Worm (Caenorhabditis elegans) whole organism, L4 larva: ENCODE results near the gene K07F5.6.
A peak's percentile ranks its signal among the peaks of the same experiment; 100 is the strongest.

Experiments used
- R02D3.7 ChIP-seq: fragments of 150-350 bp; sonication (generic microtip); optimal IDR thresholded peaks from 3 replicates; lab custom pipeline; 2014; ENCODE audit warnings: missing biosample characterization, missing genetic modification characterization
- T20F7.1 ChIP-seq: fragments of 200-800 bp; sonication (Bioruptor generic); optimal IDR thresholded peaks from 2 replicates; lab custom pipeline; 2018; ENCODE audit warnings: mild to moderate bottlenecking, missing genetic modification characterization, missing compliant biosample characterization
- Y105C5A.15 ChIP-seq: fragments of 200-800 bp; sonication (Bioruptor generic); IDR thresholded peaks from 2 replicates; pipeline ENCODE4 v1.3.6; 2022; ENCODE audit warnings: missing genetic modification characterization, missing compliant biosample characterization
- Y48G9A.11 ChIP-seq: fragments of 200-800 bp; sonication (Bioruptor generic); IDR thresholded peaks from 2 replicates; pipeline ENCODE4 v1.3.6; 2022; ENCODE audit warnings: missing genetic modification reagents, missing genetic modification characterization, missing compliant biosample characterization
- ama-1 ChIP-seq: fragments of 150-350 bp; optimal IDR thresholded peaks from 2 replicates; lab custom pipeline; 2014; ENCODE audit warnings: inconsistent platforms, mixed read lengths
- arid-1 ChIP-seq: fragments of 200-800 bp; sonication (Bioruptor generic); conservative IDR thresholded peaks from 2 replicates; pipeline ENCODE4 v1.3.6; 2022; ENCODE audit warnings: missing genetic modification reagents, missing genetic modification characterization, missing compliant biosample characterization
- ceh-20 ChIP-seq: fragments of 200-800 bp; sonication (Bioruptor generic); IDR thresholded peaks from 2 replicates; pipeline ENCODE4 v1.3.6; 2022; ENCODE audit warnings: missing genetic modification reagents, missing genetic modification characterization, missing compliant biosample characterization
- ceh-28 ChIP-seq: fragments of 150-350 bp; optimal IDR thresholded peaks from 2 replicates; lab custom pipeline; 2014; ENCODE audit warnings: missing biosample characterization, missing genetic modification reagents, missing genetic modification characterization
- cey-2 ChIP-seq: sonication (generic microtip); optimal IDR thresholded peaks from 3 replicates; lab custom pipeline; 2017; ENCODE audit warnings: missing genetic modification characterization, mild to moderate bottlenecking, missing compliant biosample characterization, antibody characterized with exemption, borderline replicate concordance; ENCODE audit not compliant: insufficient read depth
- daf-16 ChIP-seq, 3 experiments: sonication (generic microtip); optimal IDR thresholded peaks; 2 replicates each; lab custom pipeline; 2016 to 2017; ENCODE audit warnings: missing genetic modification characterization in 3 of 3, missing genetic modification reagents in 3 of 3, mild to moderate bottlenecking in 2 of 3, missing compliant biosample characterization in 2 of 3, missing biosample characterization in 1 of 3, moderate library complexity in 1 of 3
- daf-8 ChIP-seq: fragments of 200-800 bp; sonication (Bioruptor generic); IDR thresholded peaks from 2 replicates; pipeline ENCODE4 v1.3.6; 2022; ENCODE audit warnings: missing genetic modification characterization, missing compliant biosample characterization
- dmd-6 ChIP-seq: fragments of 200-800 bp; sonication (Bioruptor generic); IDR thresholded peaks from 2 replicates; pipeline ENCODE4 v1.3.6; 2022; ENCODE audit warnings: missing genetic modification reagents, missing genetic modification characterization, missing compliant biosample characterization
- dmd-9 ChIP-seq: fragments of 200-800 bp; sonication (Bioruptor generic); IDR thresholded peaks from 2 replicates; pipeline ENCODE4 v1.3.6; 2022; ENCODE audit warnings: missing genetic modification reagents, missing genetic modification characterization, missing compliant biosample characterization
- dve-1 ChIP-seq: sonication (generic microtip); optimal IDR thresholded peaks from 2 replicates; lab custom pipeline; 2017; ENCODE audit warnings: antibody characterized with exemption, mild to moderate bottlenecking, missing genetic modification characterization, missing compliant biosample characterization; ENCODE audit not compliant: insufficient read depth
- egl-27 ChIP-seq: sonication (generic microtip); optimal IDR thresholded peaks from 3 replicates; lab custom pipeline; 2017; ENCODE audit warnings: missing biosample characterization, missing genetic modification reagents, missing genetic modification characterization
- fkh-10 ChIP-seq: fragments of 150-350 bp; optimal IDR thresholded peaks from 2 replicates; lab custom pipeline; 2014; ENCODE audit warnings: missing biosample characterization, missing genetic modification reagents, missing genetic modification characterization
- fos-1 ChIP-seq: fragments of 150-350 bp; optimal IDR thresholded peaks from 2 replicates; lab custom pipeline; 2014; ENCODE audit warnings: missing biosample characterization, missing genetic modification characterization
- hlh-11 ChIP-seq: fragments of 200-800 bp; sonication (Bioruptor generic); optimal IDR thresholded peaks from 2 replicates; lab custom pipeline; 2018; ENCODE audit warnings: mild to moderate bottlenecking, missing genetic modification characterization, missing compliant biosample characterization
- hlh-30 ChIP-seq: sonication (generic microtip); optimal IDR thresholded peaks from 2 replicates; lab custom pipeline; 2017; ENCODE audit warnings: antibody characterized with exemption, mild to moderate bottlenecking, missing genetic modification characterization, missing compliant biosample characterization; ENCODE audit not compliant: insufficient read depth
- lin-1 ChIP-seq: fragments of 200-800 bp; sonication (Bioruptor generic); IDR thresholded peaks from 2 replicates; pipeline ENCODE4 v1.3.6; 2022; ENCODE audit warnings: missing genetic modification reagents, missing genetic modification characterization, missing compliant biosample characterization
- lin-38 ChIP-seq: fragments of 200-800 bp; sonication (Bioruptor generic); IDR thresholded peaks from 2 replicates; pipeline ENCODE4 v1.3.6; 2022; ENCODE audit warnings: missing genetic modification reagents, missing genetic modification characterization, missing compliant biosample characterization
- lir-3 ChIP-seq: sonication (generic microtip); optimal IDR thresholded peaks from 2 replicates; lab custom pipeline; 2016; ENCODE audit warnings: mild to moderate bottlenecking, missing genetic modification characterization, missing compliant biosample characterization
- lsy-2 ChIP-seq, 2 experiments: fragments of 150-350 bp in 1 of 2; sonication (generic microtip) in 1 of 2; optimal IDR thresholded peaks; 2 replicates each; lab custom pipeline; 2014 to 2017; ENCODE audit warnings: missing biosample characterization in 2 of 2, missing genetic modification characterization in 2 of 2
- mdl-1 ChIP-seq, 2 experiments: fragments of 150-350 bp in 1 of 2; sonication (generic microtip) in 1 of 2; optimal IDR thresholded peaks; 2 replicates each; lab custom pipeline; 2014 to 2017; ENCODE audit warnings: missing biosample characterization in 2 of 2, missing genetic modification characterization in 2 of 2
- mdt-29 ChIP-seq: fragments of 200-800 bp; sonication (Bioruptor generic); IDR thresholded peaks from 2 replicates; pipeline ENCODE4 v1.3.6; 2022; ENCODE audit warnings: missing genetic modification reagents, missing genetic modification characterization, missing compliant biosample characterization
- mep-1 ChIP-seq: fragments of 150-350 bp; sonication (generic microtip); optimal IDR thresholded peaks from 3 replicates; lab custom pipeline; 2014; ENCODE audit warnings: missing biosample characterization, missing genetic modification characterization
- mes-2 ChIP-seq: sonication (generic microtip); optimal IDR thresholded peaks from 2 replicates; lab custom pipeline; 2016; ENCODE audit warnings: missing genotype, mild to moderate bottlenecking, missing genetic modification characterization, missing compliant biosample characterization; ENCODE audit not compliant: poor library complexity, severe bottlenecking
- mxl-2 ChIP-seq: fragments of 200-800 bp; sonication (Bioruptor generic); conservative IDR thresholded peaks from 2 replicates; pipeline ENCODE4 v1.3.6; 2022; ENCODE audit warnings: missing genetic modification reagents, missing genetic modification characterization, missing compliant biosample characterization
- mxl-3 ChIP-seq: fragments of 200-800 bp; sonication (Bioruptor generic); optimal IDR thresholded peaks from 2 replicates; lab custom pipeline; 2018; ENCODE audit warnings: mild to moderate bottlenecking, missing genetic modification characterization, missing compliant biosample characterization
- nhr-28 ChIP-seq: fragments of 150-350 bp; optimal IDR thresholded peaks from 2 replicates; lab custom pipeline; 2014; ENCODE audit warnings: missing biosample characterization, missing genetic modification characterization
- nhr-42 ChIP-seq: fragments of 200-800 bp; sonication (Bioruptor generic); IDR thresholded peaks from 2 replicates; pipeline ENCODE4 v1.3.6; 2022; ENCODE audit warnings: missing genetic modification characterization, missing compliant biosample characterization
- nhr-48 ChIP-seq: sonication (generic microtip); optimal IDR thresholded peaks from 2 replicates; lab custom pipeline; 2016; ENCODE audit warnings: mild to moderate bottlenecking, missing genetic modification characterization, missing compliant biosample characterization
- pha-4 ChIP-seq, 2 experiments: fragments of 150-350 bp in 1 of 2; fragments of 200-800 bp in 1 of 2; sonication (Bioruptor generic) in 1 of 2; IDR thresholded peaks in 1 of 2; optimal IDR thresholded peaks in 1 of 2; 2 replicates each; pipeline versions ENCODE4 v1.3.6 to Lab custom; 2014 to 2022; ENCODE audit warnings: missing genetic modification characterization in 2 of 2, missing genetic modification reagents in 2 of 2, missing biosample characterization in 1 of 2, missing compliant biosample characterization in 1 of 2
- php-3 ChIP-seq: fragments of 200-800 bp; sonication (Bioruptor generic); IDR thresholded peaks from 2 replicates; pipeline ENCODE4 v1.3.6; 2022; ENCODE audit warnings: missing genetic modification reagents, missing genetic modification characterization, missing compliant biosample characterization
- pqm-1 ChIP-seq: sonication (generic microtip); optimal IDR thresholded peaks from 2 replicates; lab custom pipeline; 2017; ENCODE audit warnings: missing biosample characterization, missing genetic modification characterization
- snpc-1.2 ChIP-seq: fragments of 200-800 bp; sonication (Bioruptor generic); IDR thresholded peaks from 2 replicates; pipeline ENCODE4 v1.3.6; 2022; ENCODE audit warnings: missing genetic modification reagents, missing genetic modification characterization, missing compliant biosample characterization
- tra-1 ChIP-seq: fragments of 200-800 bp; sonication (Bioruptor generic); IDR thresholded peaks from 2 replicates; pipeline ENCODE4 v1.3.6; 2022; ENCODE audit warnings: missing genetic modification reagents, missing genetic modification characterization, missing compliant biosample characterization
- zag-1 ChIP-seq: fragments of 150-350 bp; optimal IDR thresholded peaks from 2 replicates; lab custom pipeline; 2014; ENCODE audit warnings: missing biosample characterization, missing genetic modification characterization
- zfp-3 ChIP-seq: fragments of 200-800 bp; sonication (Bioruptor generic); conservative IDR thresholded peaks from 2 replicates; pipeline ENCODE4 v1.3.6; 2022; ENCODE audit warnings: missing genetic modification reagents, missing genetic modification characterization, missing compliant biosample characterization

Gene K07F5.6

ce11 chrIV:9803544-9803943, 42.9 kb downstream of the K07F5.6 start (continued):
- TF ChIP-seq mes-2 (tag; lab: Kevin White, UChicago): peak; percentile 72
- TF ChIP-seq zag-1 (tag; lab: Kevin White, UChicago): no peak
- peak; percentile 93 for TF ChIP-seq hlh-11 (tag; lab: Kevin White, UChicago)
- no peak for TF ChIP-seq Y48G9A.11 (GFP tag; lab: Robert Waterston, UW)
- no peak for TF ChIP-seq Y105C5A.15
- TF ChIP-seq T20F7.1 (GFP tag; lab: Kevin White, UChicago): peak; percentile 49
- no peak for TF ChIP-seq nhr-42 (GFP tag; lab: Robert Waterston, UW)
- peak in 1 of 2 experiments; percentile 71 for TF ChIP-seq mdl-1 (tag; optimal IDR thresholded peaks at IDR 0.05; lab: Kevin White, UChicago)
- TF ChIP-seq egl-27: no peak
- peak; percentile 43 for TF ChIP-seq nhr-48 (tag; lab: Kevin White, UChicago)
- no peak for TF ChIP-seq lir-3 (tag; lab: Kevin White, UChicago)
- TF ChIP-seq ceh-20 (GFP tag; lab: Robert Waterston, UW): no peak
- no peak for TF ChIP-seq fos-1 (tag; lab: Kevin White, UChicago)
- TF ChIP-seq dmd-9 (GFP tag; lab: Robert Waterston, UW): no peak
- 0 out of 2 replicates have a peak, but pooled peaks have one; percentile 41 for TF ChIP-seq zfp-3 (GFP tag; lab: Robert Waterston, UW)
- no peak for TF ChIP-seq arid-1 (GFP tag; lab: Robert Waterston, UW)
- TF ChIP-seq R02D3.7 (tag; lab: Kevin White, UChicago): no peak
- TF ChIP-seq mxl-3 (GFP tag; lab: Kevin White, UChicago): peak; percentile 64
- TF ChIP-seq lin-1 (GFP tag; lab: Robert Waterston, UW): peak; percentile 81; the same call in 1 of the 2 replicates
- peak; percentile 85 for TF ChIP-seq dve-1 (tag; lab: Kevin White, UChicago)
- no peak for TF ChIP-seq cey-2 (tag; lab: Kevin White, UChicago)
- peak; percentile 87 for TF ChIP-seq hlh-30 (tag; lab: Kevin White, UChicago)

DNA sequence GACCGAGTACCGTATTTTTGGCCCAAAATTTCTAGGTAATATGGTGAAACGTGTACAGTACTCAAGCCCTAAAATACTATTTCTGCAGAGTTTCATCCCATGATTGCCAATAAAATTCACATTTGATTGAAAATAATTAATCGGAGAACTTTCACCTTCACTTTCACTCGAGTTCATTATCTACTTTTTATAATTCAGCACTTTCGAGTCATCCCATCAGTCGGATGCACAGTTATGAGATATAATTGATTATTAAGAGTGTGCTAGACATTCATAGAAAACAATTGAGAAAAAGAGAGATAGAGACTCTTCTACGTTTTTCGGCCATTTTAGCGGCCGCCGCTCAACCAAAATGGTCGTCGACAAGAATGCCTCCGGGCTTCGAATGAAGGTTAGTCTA, 43.8 kb downstream of the K07F5.6 start, which contains the start of gene fat-3:
Gene fat-3 (plus strand): TSS at position 313 of the 400 bp plus-strand sequence.
- TF ChIP-seq nhr-48 (tag; lab: Kevin White, UChicago) (peak; percentile 4), dve-1 (tag; lab: Kevin White, UChicago) (peak; percentile 79), nhr-28 (tag; lab: Kevin White, UChicago) (peak; percentile 61), mep-1 (peak; percentile 41), dmd-6 (peak; percentile 62), ceh-28 (tag; lab: Kevin White, UChicago) (no peak), mdt-29 (GFP tag; lab: Robert Waterston, UW) (0 out of 2 replicates have a peak, but pooled peaks have one; percentile 10), hlh-30 (tag; lab: Kevin White, UChicago) (peak; percentile 49), ama-1 (no peak), fkh-10 (GFP tag; lab: Kevin White, UChicago) (no peak), pqm-1 (tag; lab: Kevin White, UChicago) (peak; percentile 31), daf-8 (no peak), php-3 (GFP tag; lab: Robert Waterston, UW) (peak; percentile 82), mxl-2 (GFP tag; lab: Robert Waterston, UW) (no peak), pha-4 (GFP tag; IDR thresholded peaks at IDR 0.05; lab: Robert Waterston, UW) (no peak), pha-4 (tag; optimal IDR thresholded peaks at IDR 0.05; lab: Kevin White, UChicago) (no peak), snpc-1.2 (GFP tag; lab: Robert Waterston, UW) (no peak), tra-1 (GFP tag; lab: Robert Waterston, UW) (0 out of 2 replicates have a peak, but pooled peaks have one; percentile 12), hlh-11 (tag; lab: Kevin White, UChicago) (peak; percentile 60), lsy-2 (tag; optimal IDR thresholded peaks at IDR 0.05; lab: Kevin White, UChicago) (peak in 1 of 2 experiments; percentile 36), daf-16 (GFP tag; optimal IDR thresholded peaks at IDR 0.05; lab: Kevin White, UChicago) (no peak), daf-16 (tag; optimal IDR thresholded peaks at IDR 0.05; lab: Kevin White, UChicago) (peak; percentile 68), mes-2 (tag; lab: Kevin White, UChicago) (peak; percentile 17), lin-38 (GFP tag; lab: Robert Waterston, UW) (no peak)
